Fruit fly (Drosophila melanogaster): ENCODE results near the gene Prp39.

The Prp39 gene

DNA sequence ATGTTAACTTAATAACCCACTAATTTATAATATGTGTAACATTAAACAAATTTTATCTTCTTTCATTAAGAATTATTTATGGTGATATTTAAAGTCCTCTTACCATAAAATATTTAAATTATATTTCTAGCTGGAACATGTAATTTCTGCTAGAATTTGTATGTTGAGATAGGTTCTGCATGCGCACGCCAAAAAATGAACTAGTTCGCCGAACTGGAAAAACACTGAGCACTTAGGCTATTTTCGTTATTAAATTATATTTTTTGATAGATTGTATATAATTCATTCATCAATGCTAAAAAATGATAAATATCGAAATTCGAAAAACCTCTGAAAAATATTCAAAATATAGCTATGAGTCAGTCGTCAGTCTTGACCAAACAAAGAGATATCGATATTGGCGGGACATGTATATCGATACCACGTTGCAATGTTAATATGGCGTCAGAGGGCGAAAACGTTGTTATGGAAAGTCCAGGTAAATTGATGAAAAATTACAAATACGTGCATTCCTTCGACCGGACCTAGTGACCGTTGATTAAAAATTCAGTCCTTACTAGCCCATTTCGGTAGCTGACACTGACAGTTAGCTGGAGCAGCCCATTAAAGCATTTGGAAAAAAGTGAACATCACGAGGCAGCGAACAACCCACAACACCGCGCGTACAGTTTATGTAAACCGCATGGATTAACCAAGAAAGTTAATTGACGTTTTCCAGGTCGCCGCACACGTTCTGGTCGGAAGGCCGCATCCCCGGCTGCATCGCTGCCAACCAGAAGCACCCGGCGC, at the start of gene Prp39:
Gene Prp39 (plus strand): TSS at position 426 of the 789 bp plus-strand sequence.
- no peak for TF ChIP-seq Hr96 (GFP tag; optimal IDR thresholded peaks at IDR 0.05)
- no peak for TF ChIP-seq toe (GFP tag; optimal IDR thresholded peaks at IDR 0.05)
- TF ChIP-seq CG7101 (tag; optimal IDR thresholded peaks at IDR 0.05), result peak; percentile 8
- TF ChIP-seq CG7045 (GFP tag; optimal IDR thresholded peaks at IDR 0.05), result no peak
- TF ChIP-seq pad (GFP tag; optimal IDR thresholded peaks at IDR 0.05), result no peak
- no peak for TF ChIP-seq CG11617 (GFP tag; optimal IDR thresholded peaks at IDR 0.05)
- TF ChIP-seq CG14711 (tag; optimal IDR thresholded peaks at IDR 0.05), result peak; percentile 1
- no peak for TF ChIP-seq CG5204 (GFP tag; optimal IDR thresholded peaks at IDR 0.05)
- TF ChIP-seq Mnt (GFP tag; optimal IDR thresholded peaks at IDR 0.05), result peak; percentile 71
- TF ChIP-seq CG1620 (GFP tag; optimal IDR thresholded peaks at IDR 0.05), result no peak
- TF ChIP-seq cic (GFP tag; optimal IDR thresholded peaks at IDR 0.05), result no peak
- no peak for TF ChIP-seq Crg-1 (GFP tag; optimal IDR thresholded peaks at IDR 0.05)
- TF ChIP-seq bab1 (GFP tag; optimal IDR thresholded peaks at IDR 0.05), result peak; percentile 31
- no peak for TF ChIP-seq cnc (optimal IDR thresholded peaks at IDR 0.05)
- peak; percentile 6 for TF ChIP-seq tj (GFP tag; optimal IDR thresholded peaks at IDR 0.05)
- TF ChIP-seq ovo (GFP tag; optimal IDR thresholded peaks at IDR 0.05), result no peak
- TF ChIP-seq CG12768 (GFP tag; optimal IDR thresholded peaks at IDR 0.05), result no peak

DNA sequence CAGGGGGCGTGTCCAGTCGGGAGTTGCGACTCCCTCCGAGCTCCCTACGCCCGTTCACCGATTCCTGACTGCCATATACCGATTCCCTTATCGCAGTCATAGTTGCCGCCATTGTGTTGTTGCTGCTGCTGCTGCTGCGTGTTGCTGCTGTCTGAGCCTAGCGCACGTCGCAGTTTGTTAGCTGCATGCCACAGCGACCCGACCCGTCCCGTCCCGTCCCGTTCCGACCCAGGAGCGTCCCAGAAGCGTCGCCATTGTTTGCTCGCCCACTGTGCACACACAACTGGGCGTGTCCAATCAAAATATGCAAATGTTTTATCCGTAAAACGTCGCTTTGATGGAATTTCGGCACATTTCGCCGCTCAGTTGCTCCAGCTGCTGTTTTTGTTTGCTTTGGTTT, 36.2 kb upstream of the Prp39 start:
- TF ChIP-seq cnc (optimal IDR thresholded peaks at IDR 0.05) (no peak), kay (GFP tag; ENCODE audit: borderline replicate concordance) (no peak), CG12768 (GFP tag; optimal IDR thresholded peaks at IDR 0.05) (no peak), pad (GFP tag; optimal IDR thresholded peaks at IDR 0.05) (no peak), Hr96 (GFP tag; optimal IDR thresholded peaks at IDR 0.05) (no peak), CG11617 (GFP tag; optimal IDR thresholded peaks at IDR 0.05) (no peak), Crg-1 (GFP tag; optimal IDR thresholded peaks at IDR 0.05) (no peak), CG33017 (tag; optimal IDR thresholded peaks at IDR 0.05) (no peak), cic (GFP tag; optimal IDR thresholded peaks at IDR 0.05) (no peak), toe (GFP tag; optimal IDR thresholded peaks at IDR 0.05) (no peak), ovo (GFP tag; optimal IDR thresholded peaks at IDR 0.05) (no peak)

DNA sequence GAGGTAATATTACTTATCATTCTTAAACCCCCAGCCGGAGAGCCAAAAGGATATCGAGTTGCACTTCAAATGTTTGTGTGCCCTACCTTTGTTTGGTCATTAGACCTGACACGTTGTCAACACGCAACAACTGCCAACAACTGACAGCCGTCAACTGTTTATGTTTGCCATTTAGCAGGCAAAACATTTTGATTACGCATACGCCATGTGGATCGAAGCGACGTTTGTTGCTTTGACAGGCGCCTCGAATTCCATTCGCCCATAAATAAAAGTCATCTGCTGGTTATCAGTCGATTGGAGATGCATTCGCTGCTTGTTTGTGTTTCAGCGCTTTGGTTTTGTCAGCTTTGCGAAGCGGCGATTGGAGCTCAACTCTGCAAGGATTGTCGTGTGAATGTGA, 22.6 kb upstream of the Prp39 start, which contains the start of gene CG34295:
Gene CG34295 (plus strand): TSS at position 301 of the 400 bp plus-strand sequence.
- TF ChIP-seq pad (GFP tag; optimal IDR thresholded peaks at IDR 0.05) (no peak), CG14711 (tag; optimal IDR thresholded peaks at IDR 0.05) (no peak)

DNA sequence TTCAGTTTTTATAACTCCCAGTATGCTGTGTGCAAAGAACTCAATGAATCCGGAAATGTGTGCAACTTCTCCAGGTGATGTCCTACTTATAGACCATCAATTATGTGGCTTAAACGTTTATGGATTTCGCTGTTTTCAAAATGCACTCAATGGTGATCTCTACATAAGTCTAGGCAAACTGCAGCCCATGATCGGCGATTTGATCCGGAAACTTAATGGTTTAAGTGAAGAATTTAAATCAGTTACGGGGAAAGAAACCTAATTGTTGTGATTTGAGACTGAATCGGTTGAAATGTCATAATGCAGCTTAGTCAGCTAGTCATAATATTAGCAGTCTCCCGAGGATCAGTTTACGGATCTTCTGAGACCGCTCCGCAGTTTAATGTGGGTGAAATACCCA, 21.7 kb upstream of the Prp39 start, which contains the start of gene intr:
Gene intr (plus strand): TSS at position 301 of the 400 bp plus-strand sequence.
- TF ChIP-seq ovo (GFP tag; optimal IDR thresholded peaks at IDR 0.05) (no peak), CG1620 (GFP tag; optimal IDR thresholded peaks at IDR 0.05) (no peak), tj (GFP tag; optimal IDR thresholded peaks at IDR 0.05) (no peak), Hr96 (GFP tag; optimal IDR thresholded peaks at IDR 0.05) (no peak), CG33017 (tag; optimal IDR thresholded peaks at IDR 0.05) (no peak), Mnt (GFP tag; optimal IDR thresholded peaks at IDR 0.05) (no peak), cnc (optimal IDR thresholded peaks at IDR 0.05) (no peak), kay (GFP tag; ENCODE audit: borderline replicate concordance) (no peak), toe (GFP tag; optimal IDR thresholded peaks at IDR 0.05) (no peak), cic (GFP tag; optimal IDR thresholded peaks at IDR 0.05) (no peak), CG11617 (GFP tag; optimal IDR thresholded peaks at IDR 0.05) (no peak), CG12768 (GFP tag; optimal IDR thresholded peaks at IDR 0.05) (no peak), CG7045 (GFP tag; optimal IDR thresholded peaks at IDR 0.05) (no peak), Crg-1 (GFP tag; optimal IDR thresholded peaks at IDR 0.05) (no peak), CG5204 (GFP tag; optimal IDR thresholded peaks at IDR 0.05) (no peak), CG14711 (tag; optimal IDR thresholded peaks at IDR 0.05) (no peak), pad (GFP tag; optimal IDR thresholded peaks at IDR 0.05) (no peak), CG7101 (tag; optimal IDR thresholded peaks at IDR 0.05) (no peak), Clk (GFP tag; optimal IDR thresholded peaks at IDR 0.05) (no peak), bab1 (GFP tag; optimal IDR thresholded peaks at IDR 0.05) (no peak)

DNA sequence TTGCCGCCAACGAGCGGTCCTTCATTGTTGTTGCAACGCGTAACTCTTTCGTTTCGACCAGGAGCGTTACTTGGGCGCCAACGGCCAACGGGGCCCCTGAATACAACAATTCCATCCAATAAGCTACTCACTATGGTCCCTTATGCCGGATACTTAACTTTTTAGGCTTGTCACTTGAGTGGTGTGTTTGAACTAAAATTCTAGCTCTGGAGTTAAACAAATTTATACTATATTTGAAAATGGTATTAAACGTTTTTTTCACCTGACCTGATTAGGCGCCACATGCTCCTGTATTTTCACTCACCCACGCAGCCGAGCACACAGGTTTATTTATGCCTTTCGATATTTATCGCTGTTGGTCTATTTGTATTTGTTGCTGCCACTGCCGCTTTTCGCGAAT, 6.7 kb upstream of the Prp39 start:
- TF ChIP-seq Crg-1 (GFP tag; optimal IDR thresholded peaks at IDR 0.05), result no peak
- TF ChIP-seq CG1620 (GFP tag; optimal IDR thresholded peaks at IDR 0.05), result no peak
- TF ChIP-seq pad (GFP tag; optimal IDR thresholded peaks at IDR 0.05), result no peak
- no peak for TF ChIP-seq Mnt (GFP tag; optimal IDR thresholded peaks at IDR 0.05)
- TF ChIP-seq Clk (GFP tag; optimal IDR thresholded peaks at IDR 0.05), result no peak
- no peak for TF ChIP-seq Hr96 (GFP tag; optimal IDR thresholded peaks at IDR 0.05)
- no peak for TF ChIP-seq CG5204 (GFP tag; optimal IDR thresholded peaks at IDR 0.05)
- no peak for TF ChIP-seq bab1 (GFP tag; optimal IDR thresholded peaks at IDR 0.05)
- TF ChIP-seq ovo (GFP tag; optimal IDR thresholded peaks at IDR 0.05), result no peak
- no peak for TF ChIP-seq CG12768 (GFP tag; optimal IDR thresholded peaks at IDR 0.05)
- TF ChIP-seq CG14711 (tag; optimal IDR thresholded peaks at IDR 0.05), result no peak
- no peak for TF ChIP-seq tj (GFP tag; optimal IDR thresholded peaks at IDR 0.05)
- no peak for TF ChIP-seq cic (GFP tag; optimal IDR thresholded peaks at IDR 0.05)
- TF ChIP-seq CG7101 (tag; optimal IDR thresholded peaks at IDR 0.05), result no peak
- TF ChIP-seq CG11617 (GFP tag; optimal IDR thresholded peaks at IDR 0.05), result no peak
- TF ChIP-seq cnc (optimal IDR thresholded peaks at IDR 0.05), result no peak
- TF ChIP-seq toe (GFP tag; optimal IDR thresholded peaks at IDR 0.05), result no peak
- no peak for TF ChIP-seq CG7045 (GFP tag; optimal IDR thresholded peaks at IDR 0.05)
- no peak for TF ChIP-seq kay (GFP tag; ENCODE audit: borderline replicate concordance)

DNA sequence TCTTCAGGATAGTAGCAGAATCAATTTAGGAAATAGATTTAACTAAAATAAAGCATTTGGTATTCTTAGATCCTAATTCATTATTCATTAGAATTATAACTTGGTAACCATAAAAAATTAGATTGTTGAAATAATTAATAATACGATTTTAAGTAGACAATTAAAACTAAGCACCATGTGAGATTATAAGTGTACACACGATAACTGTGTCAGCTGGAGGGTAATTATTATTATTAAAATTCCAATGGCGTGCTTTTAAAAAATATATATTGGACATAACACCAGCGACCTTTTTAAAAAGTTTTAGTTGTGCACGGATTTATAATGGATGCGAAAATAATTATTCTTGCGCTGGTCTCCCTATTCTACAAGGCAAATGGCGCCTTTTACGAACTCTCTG, 5.5 kb upstream of the Prp39 start, which contains the start of gene CheB98a:
Gene CheB98a (plus strand): TSS at position 301 of the 400 bp plus-strand sequence.
- TF ChIP-seq Hr96 (GFP tag; optimal IDR thresholded peaks at IDR 0.05) (no peak), CG12768 (GFP tag; optimal IDR thresholded peaks at IDR 0.05) (no peak), tj (GFP tag; optimal IDR thresholded peaks at IDR 0.05) (no peak), CG7101 (tag; optimal IDR thresholded peaks at IDR 0.05) (no peak), CG14711 (tag; optimal IDR thresholded peaks at IDR 0.05) (no peak), Crg-1 (GFP tag; optimal IDR thresholded peaks at IDR 0.05) (no peak), CG33017 (tag; optimal IDR thresholded peaks at IDR 0.05) (no peak), CG5204 (GFP tag; optimal IDR thresholded peaks at IDR 0.05) (no peak), cic (GFP tag; optimal IDR thresholded peaks at IDR 0.05) (no peak), CG7045 (GFP tag; optimal IDR thresholded peaks at IDR 0.05) (no peak), ovo (GFP tag; optimal IDR thresholded peaks at IDR 0.05) (no peak), Clk (GFP tag; optimal IDR thresholded peaks at IDR 0.05) (no peak), cnc (optimal IDR thresholded peaks at IDR 0.05) (no peak), toe (GFP tag; optimal IDR thresholded peaks at IDR 0.05) (no peak)

All from whole organism, adult.